Worm (Caenorhabditis elegans) whole organism, late embryonic: ENCODE data around the gene Y41G9A.17.

Source experiments
- C38D4.7 ChIP-seq: fragments of 200-800 bp; sonication (Bioruptor generic); optimal IDR thresholded peaks from 2 replicates; lab custom pipeline; 2018; ENCODE audit warnings: mild to moderate bottlenecking, missing genetic modification characterization, moderate library complexity, missing compliant biosample characterization
- ceh-48 ChIP-seq: sonication (generic microtip); optimal IDR thresholded peaks from 2 replicates; lab custom pipeline; 2016; ENCODE audit warnings: missing genetic modification characterization, inconsistent platforms, missing compliant biosample characterization
- ceh-6 ChIP-seq: fragments of 200-800 bp; sonication (Bioruptor generic); optimal IDR thresholded peaks from 2 replicates; lab custom pipeline; 2018; ENCODE audit warnings: mild to moderate bottlenecking, missing genetic modification characterization, missing compliant biosample characterization
- fkh-10 ChIP-seq: fragments of 150-350 bp; optimal IDR thresholded peaks from 2 replicates; lab custom pipeline; 2014; ENCODE audit warnings: missing biosample characterization, missing genetic modification reagents, missing genetic modification characterization
- nhr-11 ChIP-seq: fragments of 150-350 bp; optimal IDR thresholded peaks from 2 replicates; lab custom pipeline; 2014; ENCODE audit warnings: missing biosample characterization, missing genetic modification characterization
- ref-2 ChIP-seq: sonication (generic microtip); optimal IDR thresholded peaks from 2 replicates; lab custom pipeline; 2016; ENCODE audit warnings: missing genetic modification characterization, missing compliant biosample characterization
- rnt-1 ChIP-seq: sonication (generic microtip); optimal IDR thresholded peaks from 2 replicates; lab custom pipeline; 2016; ENCODE audit warnings: missing genetic modification characterization, missing compliant biosample characterization
- sox-4 ChIP-seq: sonication (generic microtip); optimal IDR thresholded peaks from 2 replicates; lab custom pipeline; 2017; ENCODE audit warnings: mild to moderate bottlenecking, missing genetic modification characterization, inconsistent platforms, missing compliant biosample characterization

ce11 chrX:2981715-2982114 lies 17.8 kb downstream of the Y41G9A.17 start, which contains the start of gene nspg-5:
- TF ChIP-seq rnt-1 (tag; lab: Kevin White, UChicago) (no peak), ceh-6 (no peak), sox-4 (tag; lab: Kevin White, UChicago) (no peak), fkh-10 (GFP tag; lab: Kevin White, UChicago) (no peak), nhr-11 (tag; lab: Kevin White, UChicago) (no peak), ceh-48 (tag; lab: Kevin White, UChicago) (no peak), ref-2 (no peak), C38D4.7 (GFP tag; lab: Kevin White, UChicago) (no peak)
